Worm (Caenorhabditis elegans) whole organism, mixed stage, embryonic: ENCODE data around the gene rps-3.
A peak's percentile ranks its signal among the peaks of the same experiment; 100 is the strongest.

Experiments
- M03D4.4 ChIP-seq: sonication (generic microtip); optimal IDR thresholded peaks from 2 replicates; lab custom pipeline; 2017; ENCODE audit warnings: mild to moderate bottlenecking, missing genetic modification characterization, missing compliant biosample characterization
- blmp-1 ChIP-seq: fragments of 150-350 bp; optimal IDR thresholded peaks from 2 replicates; lab custom pipeline; 2014; ENCODE audit warnings: missing biosample characterization, missing genetic modification characterization
- ceh-43 ChIP-seq: fragments of 200-800 bp; sonication (Bioruptor generic); optimal IDR thresholded peaks from 2 replicates; lab custom pipeline; 2018; ENCODE audit warnings: mild to moderate bottlenecking, missing genetic modification characterization, moderate library complexity, missing compliant biosample characterization
- ceh-83 ChIP-seq: fragments of 200-800 bp; sonication (Bioruptor generic); optimal IDR thresholded peaks from 2 replicates; lab custom pipeline; 2018; ENCODE audit warnings: mild to moderate bottlenecking, missing genetic modification characterization, missing compliant biosample characterization
- ces-1 ChIP-seq: fragments of 150-350 bp; optimal IDR thresholded peaks from 2 replicates; lab custom pipeline; 2014; ENCODE audit warnings: missing biosample characterization, missing genetic modification reagents, missing genetic modification characterization
- cnd-1 ChIP-seq: fragments of 200-800 bp; sonication (Bioruptor generic); optimal IDR thresholded peaks from 2 replicates; lab custom pipeline; 2018; ENCODE audit warnings: mild to moderate bottlenecking, missing genetic modification characterization, missing compliant biosample characterization
- drap-1 ChIP-seq: fragments of 200-800 bp; sonication (Bioruptor generic); optimal IDR thresholded peaks from 3 replicates; lab custom pipeline; 2018; ENCODE audit warnings: mild to moderate bottlenecking, missing genetic modification characterization, missing compliant biosample characterization
- elt-1 ChIP-seq: sonication (generic microtip); optimal IDR thresholded peaks from 2 replicates; lab custom pipeline; 2017; ENCODE audit warnings: missing genetic modification characterization, mild to moderate bottlenecking, missing compliant biosample characterization, antibody characterized with exemption, moderate library complexity, borderline replicate concordance; ENCODE audit not compliant: insufficient read depth
- elt-3 ChIP-seq: fragments of 150-350 bp; optimal IDR thresholded peaks from 2 replicates; lab custom pipeline; 2014; ENCODE audit warnings: missing biosample characterization, missing genetic modification characterization
- flh-1 ChIP-seq: fragments of 200-800 bp; sonication (Bioruptor generic); optimal IDR thresholded peaks from 2 replicates; lab custom pipeline; 2018; ENCODE audit warnings: mild to moderate bottlenecking, missing genetic modification characterization, moderate library complexity, missing compliant biosample characterization
- ham-2 ChIP-seq: fragments of 200-800 bp; sonication (Bioruptor generic); optimal IDR thresholded peaks from 2 replicates; lab custom pipeline; 2018; ENCODE audit warnings: mild to moderate bottlenecking, missing genetic modification characterization, missing compliant biosample characterization
- hlh-1 ChIP-seq: fragments of 150-350 bp; optimal IDR thresholded peaks from 2 replicates; lab custom pipeline; 2014; ENCODE audit warnings: missing biosample characterization, missing genetic modification reagents, missing genetic modification characterization
- lin-13 ChIP-seq: fragments of 150-350 bp; optimal IDR thresholded peaks from 2 replicates; lab custom pipeline; 2014; ENCODE audit warnings: missing biosample characterization, missing genetic modification characterization
- lin-32 ChIP-seq: fragments of 200-800 bp; sonication (Bioruptor generic); optimal IDR thresholded peaks from 2 replicates; lab custom pipeline; 2018; ENCODE audit warnings: mild to moderate bottlenecking, missing genetic modification characterization, missing compliant biosample characterization
- lsy-2 ChIP-seq: fragments of 150-350 bp; optimal IDR thresholded peaks from 2 replicates; lab custom pipeline; 2014; ENCODE audit warnings: missing biosample characterization, missing genetic modification characterization
- mab-5 ChIP-seq: fragments of 150-350 bp; optimal IDR thresholded peaks from 2 replicates; lab custom pipeline; 2014; ENCODE audit warnings: missing biosample characterization, missing genetic modification characterization
- mep-1 ChIP-seq: fragments of 150-350 bp; optimal IDR thresholded peaks from 2 replicates; lab custom pipeline; 2017; ENCODE audit warnings: missing biosample characterization, missing genetic modification reagents, missing genetic modification characterization, inconsistent platforms
- nhr-12 ChIP-seq: fragments of 150-350 bp; optimal IDR thresholded peaks from 2 replicates; lab custom pipeline; 2014; ENCODE audit warnings: missing biosample characterization, missing genetic modification characterization
- nhr-2 ChIP-seq: fragments of 150-350 bp; optimal IDR thresholded peaks from 2 replicates; lab custom pipeline; 2014; ENCODE audit warnings: missing biosample characterization, missing genetic modification characterization
- nhr-237 ChIP-seq: fragments of 150-350 bp; optimal IDR thresholded peaks from 2 replicates; lab custom pipeline; 2014; ENCODE audit warnings: missing biosample characterization, missing genetic modification characterization
- nhr-76 ChIP-seq: sonication (generic microtip); optimal IDR thresholded peaks from 2 replicates; lab custom pipeline; 2017; ENCODE audit warnings: missing biosample characterization, missing genetic modification characterization
- pha-4 ChIP-seq: fragments of 150-350 bp; optimal IDR thresholded peaks from 2 replicates; lab custom pipeline; 2018; ENCODE audit warnings: missing biosample characterization, missing genetic modification reagents, missing genetic modification characterization
- sem-2 ChIP-seq: fragments of 200-800 bp; sonication (Bioruptor generic); optimal IDR thresholded peaks from 2 replicates; lab custom pipeline; 2018; ENCODE audit warnings: mild to moderate bottlenecking, missing genetic modification characterization, missing compliant biosample characterization
- sptf-1 ChIP-seq: sonication (generic microtip); optimal IDR thresholded peaks from 2 replicates; lab custom pipeline; 2017; ENCODE audit warnings: mild to moderate bottlenecking, missing genetic modification characterization, moderate library complexity, missing compliant biosample characterization
- tbx-8 ChIP-seq: fragments of 200-800 bp; sonication (Bioruptor generic); optimal IDR thresholded peaks from 2 replicates; lab custom pipeline; 2018; ENCODE audit warnings: mild to moderate bottlenecking, missing genetic modification characterization, moderate library complexity, missing compliant biosample characterization
- unc-120 ChIP-seq: sonication (generic microtip); optimal IDR thresholded peaks from 2 replicates; lab custom pipeline; 2017; ENCODE audit warnings: missing genetic modification characterization, missing compliant biosample characterization; ENCODE audit not compliant: poor library complexity, severe bottlenecking
- unc-39 ChIP-seq: fragments of 150-350 bp; optimal IDR thresholded peaks from 2 replicates; lab custom pipeline; 2014; ENCODE audit warnings: missing biosample characterization, missing genetic modification characterization
- unc-62 ChIP-seq: fragments of 150-350 bp; optimal IDR thresholded peaks from 2 replicates; lab custom pipeline; 2014; ENCODE audit warnings: missing biosample characterization, missing genetic modification reagents, missing genetic modification characterization
- zip-8 ChIP-seq: fragments of 150-350 bp; optimal IDR thresholded peaks from 2 replicates; lab custom pipeline; 2014; ENCODE audit warnings: missing biosample characterization, missing genetic modification characterization
- ztf-11 ChIP-seq: fragments of 150-350 bp; optimal IDR thresholded peaks from 2 replicates; lab custom pipeline; 2014; ENCODE audit warnings: missing biosample characterization, missing genetic modification characterization

The rps-3 gene

ce11 chrIII:6170038-6170437, 36.6 kb upstream of the rps-3 start:
- TF ChIP-seq elt-1 (tag; lab: Kevin White, UChicago) (no peak), nhr-76 (no peak), unc-62 (GFP tag; lab: Kevin White, UChicago) (peak; percentile 60), hlh-1 (tag; lab: Kevin White, UChicago) (peak; percentile 18), lsy-2 (peak; percentile 6), nhr-237 (tag; lab: Kevin White, UChicago) (peak; percentile 13), ceh-83 (GFP tag; lab: Kevin White, UChicago) (no peak), unc-120 (peak; percentile 62)
- TF ChIP-seq, all 35 proteins: peak for 5

- TF ChIP-seq blmp-1 (no peak), pha-4 (peak; percentile 38), ceh-83 (GFP tag; lab: Kevin White, UChicago) (peak; percentile 33), nhr-237 (tag; lab: Kevin White, UChicago) (peak; percentile 16), lsy-2 (peak; percentile 70), nhr-12 (tag; lab: Kevin White, UChicago) (no peak), lin-13 (peak; percentile 63), mep-1 (tag; lab: Kevin White, UChicago) (peak; percentile 37), sptf-1 (tag; lab: Kevin White, UChicago) (peak; percentile 16), unc-39 (tag; lab: Kevin White, UChicago) (no peak), mab-5 (tag; lab: Kevin White, UChicago) (no peak)
- TF ChIP-seq, all 35 proteins: peak for 7
These were observed 33.5 kb upstream of the rps-3 start, which contains the start of the genes abcf-3 and F42A10.5 for ce11 chrIII:6173020-6173597. abcf-3 (plus strand) TSS chrIII:6173403. F42A10.5 (minus strand) TSS chrIII:6173477.

- TF ChIP-seq zip-8 (no peak), nhr-237 (tag; lab: Kevin White, UChicago) (no peak), ceh-43 (GFP tag; lab: Kevin White, UChicago) (no peak), nhr-12 (tag; lab: Kevin White, UChicago) (no peak), unc-62 (GFP tag; lab: Kevin White, UChicago) (no peak), flh-1 (no peak), unc-39 (tag; lab: Kevin White, UChicago) (no peak)
These were observed 30.4 kb upstream of the rps-3 start for ce11 chrIII:6176172-6176571.

- TF ChIP-seq cnd-1: no peak
- no peak for TF ChIP-seq tbx-8 (GFP tag; lab: Kevin White, UChicago)
- no peak for TF ChIP-seq unc-62 (GFP tag; lab: Kevin White, UChicago)
- no peak for TF ChIP-seq sem-2 (GFP tag; lab: Kevin White, UChicago)
- TF ChIP-seq hlh-1 (tag; lab: Kevin White, UChicago): no peak
- TF ChIP-seq ztf-11: no peak
- no peak for TF ChIP-seq ces-1
- no peak for TF ChIP-seq flh-1
- no peak for TF ChIP-seq mep-1 (tag; lab: Kevin White, UChicago)
- TF ChIP-seq lin-32: no peak
- TF ChIP-seq elt-3 (tag; lab: Kevin White, UChicago): no peak
- TF ChIP-seq drap-1: no peak
- no peak for TF ChIP-seq M03D4.4
- TF ChIP-seq nhr-2: no peak
- no peak for TF ChIP-seq lsy-2
- TF ChIP-seq blmp-1: no peak
- TF ChIP-seq sptf-1 (tag; lab: Kevin White, UChicago): no peak
- TF ChIP-seq unc-39 (tag; lab: Kevin White, UChicago): no peak
- TF ChIP-seq, all 35 proteins: peak for 0
These were observed 29.8 kb upstream of the rps-3 start, which contains the start of gene F42A10.6 for ce11 chrIII:6176761-6177160. F42A10.6 (minus strand) TSS chrIII:6176861.

- TF ChIP-seq ceh-83 (GFP tag; lab: Kevin White, UChicago) (no peak), blmp-1 (no peak), lin-13 (no peak), ham-2 (GFP tag; lab: Kevin White, UChicago) (no peak), mab-5 (tag; lab: Kevin White, UChicago) (no peak), pha-4 (no peak), hlh-1 (tag; lab: Kevin White, UChicago) (no peak), nhr-76 (no peak), elt-3 (tag; lab: Kevin White, UChicago) (no peak)
These were observed 29.0 kb upstream of the rps-3 start for ce11 chrIII:6177631-6178030.
